Fruit fly (Drosophila melanogaster) whole organism, embryonic: ENCODE results near the gene Edg78E.

Experiments used
- Awh ChIP-seq: fragments of 200-800 bp; sonication (Bioruptor generic); IDR thresholded peaks from 2 replicates; pipeline ENCODE4, ENCODE4 v1.3.6; 2022; ENCODE audit warnings: missing biosample characterization, missing genetic modification characterization
- Blimp-1 ChIP-seq: fragments of 200-800 bp; sonication (Bioruptor generic); optimal IDR thresholded peaks from 3 replicates; lab custom pipeline; 2018; ENCODE audit warnings: missing biosample characterization, missing genetic modification characterization, mild to moderate bottlenecking, moderate library complexity, missing genetic modification reagents
- CG10267 ChIP-seq: fragments of 200-800 bp; sonication (Bioruptor generic); optimal IDR thresholded peaks from 2 replicates; lab custom pipeline; 2018; ENCODE audit warnings: missing biosample characterization, mild to moderate bottlenecking, missing genetic modification characterization, moderate library complexity
- CG10979 ChIP-seq: fragments of 200-800 bp; sonication (Bioruptor generic); optimal IDR thresholded peaks from 2 replicates; lab custom pipeline; 2018; ENCODE audit warnings: missing biosample characterization, mild to moderate bottlenecking, missing genetic modification characterization, moderate library complexity
- CG11247 ChIP-seq: fragments of 200-800 bp; sonication (Bioruptor generic); IDR thresholded peaks from 2 replicates; pipeline ENCODE4 v1.3.6; 2022; ENCODE audit warnings: missing biosample characterization, missing genetic modification characterization
- CG12769 ChIP-seq: fragments of 200-800 bp; sonication (Bioruptor generic); optimal IDR thresholded peaks from 2 replicates; lab custom pipeline; 2019; ENCODE audit warnings: missing biosample characterization, mild to moderate bottlenecking, missing genetic modification characterization, moderate library complexity
- CG13424 ChIP-seq: fragments of 200-800 bp; sonication (Bioruptor generic); optimal IDR thresholded peaks from 2 replicates; lab custom pipeline; 2019; ENCODE audit warnings: missing biosample characterization, mild to moderate bottlenecking, missing genetic modification characterization, moderate library complexity
- CG13894 ChIP-seq: fragments of 200-800 bp; sonication (Bioruptor generic); optimal IDR thresholded peaks from 3 replicates; lab custom pipeline; 2018; ENCODE audit warnings: missing biosample characterization, mild to moderate bottlenecking, missing genetic modification characterization, moderate library complexity
- CG14050 ChIP-seq: fragments of 200-800 bp; sonication (Bioruptor generic); IDR thresholded peaks from 3 replicates; pipeline ENCODE4 v1.3.6; 2022; ENCODE audit warnings: missing biosample characterization, missing genetic modification characterization
- CG15696 ChIP-seq: fragments of 200-800 bp; sonication (Bioruptor generic); optimal IDR thresholded peaks from 2 replicates; lab custom pipeline; 2019; ENCODE audit warnings: missing biosample characterization, mild to moderate bottlenecking, missing genetic modification characterization, moderate library complexity
- CG2199 ChIP-seq: fragments of 200-800 bp; sonication (Bioruptor generic); IDR thresholded peaks from 3 replicates; pipeline ENCODE4 v1.3.6; 2022; ENCODE audit warnings: missing biosample characterization, missing genetic modification characterization
- CG3281 ChIP-seq: fragments of 200-800 bp; sonication (Bioruptor generic); optimal IDR thresholded peaks from 3 replicates; lab custom pipeline; 2017; ENCODE audit warnings: missing biosample characterization, mild to moderate bottlenecking, missing genetic modification characterization
- CG4424 ChIP-seq: fragments of 200-800 bp; sonication (Bioruptor generic); optimal IDR thresholded peaks from 3 replicates; lab custom pipeline; 2016; ENCODE audit warnings: missing biosample characterization, missing genetic modification characterization
- CG6683 ChIP-seq: fragments of 200-800 bp; sonication (Bioruptor generic); optimal IDR thresholded peaks from 2 replicates; lab custom pipeline; 2017; ENCODE audit warnings: missing biosample characterization, mild to moderate bottlenecking, missing genetic modification characterization, missing genetic modification reagents
- CG9817 ChIP-seq: fragments of 200-800 bp; sonication (Bioruptor generic); optimal IDR thresholded peaks from 2 replicates; lab custom pipeline; 2018; ENCODE audit warnings: missing biosample characterization, mild to moderate bottlenecking, missing genetic modification characterization, moderate library complexity
- Dref ChIP-seq: fragments of 200-800 bp; sonication (Bioruptor generic); IDR thresholded peaks from 2 replicates; pipeline ENCODE4 v1.3.6; 2022; ENCODE audit warnings: missing biosample characterization, missing genetic modification characterization
- H15 ChIP-seq: fragments of 200-800 bp; sonication (Bioruptor generic); IDR thresholded peaks from 3 replicates; pipeline ENCODE4 v1.3.6; 2022; ENCODE audit warnings: missing biosample characterization, missing genetic modification characterization
- Hand ChIP-seq: fragments of 200-800 bp; sonication (Bioruptor generic); optimal IDR thresholded peaks from 2 replicates; lab custom pipeline; 2017; ENCODE audit warnings: mild to moderate bottlenecking, missing biosample characterization, missing genetic modification reagents, missing genetic modification characterization
- NfI ChIP-seq: fragments of 200-800 bp; sonication (Bioruptor generic); optimal IDR thresholded peaks from 3 replicates; lab custom pipeline; 2018; ENCODE audit warnings: missing biosample characterization, mild to moderate bottlenecking, missing genetic modification characterization, moderate library complexity
- Pdp1 ChIP-seq, 2 experiments: fragments of 200-800 bp; sonication (Bioruptor generic); optimal IDR thresholded peaks; 3 replicates each; lab custom pipeline; 2016; ENCODE audit warnings: missing biosample characterization in 2 of 2, missing genetic modification characterization in 2 of 2, mild to moderate bottlenecking in 1 of 2, moderate library complexity in 1 of 2
- abd-A ChIP-seq: fragments of 200-800 bp; sonication (Bioruptor generic); optimal IDR thresholded peaks from 3 replicates; lab custom pipeline; 2019; ENCODE audit warnings: missing biosample characterization, mild to moderate bottlenecking, missing genetic modification characterization, moderate library complexity
- bab2 ChIP-seq: fragments of 200-800 bp; sonication (Bioruptor generic); optimal IDR thresholded peaks from 2 replicates; lab custom pipeline; 2016; ENCODE audit warnings: missing biosample characterization, missing genetic modification characterization
- bbx ChIP-seq: fragments of 200-800 bp; sonication (Bioruptor generic); IDR thresholded peaks from 2 replicates; pipeline ENCODE4 v1.3.6; 2022; ENCODE audit warnings: missing biosample characterization, missing genetic modification characterization; ENCODE audit not compliant: partially characterized antibody
- chinmo ChIP-seq: fragments of 200-800 bp; sonication (Bioruptor generic); IDR thresholded peaks from 4 replicates; pipeline ENCODE4 v1.3.6; 2022; ENCODE audit warnings: missing biosample characterization, missing genetic modification characterization; ENCODE audit not compliant: partially characterized antibody
- chn ChIP-seq: fragments of 200-800 bp; sonication (Bioruptor generic); optimal IDR thresholded peaks from 2 replicates; lab custom pipeline; 2016; ENCODE audit warnings: missing biosample characterization, missing genetic modification characterization
- da ChIP-seq: fragments of 200-800 bp; sonication (Bioruptor generic); optimal IDR thresholded peaks from 2 replicates; lab custom pipeline; 2016; ENCODE audit warnings: missing biosample characterization, missing genetic modification characterization
- danr ChIP-seq: fragments of 200-800 bp; sonication (Bioruptor generic); IDR thresholded peaks from 2 replicates; pipeline ENCODE4 v1.3.6; 2022; ENCODE audit warnings: missing biosample characterization, missing genetic modification characterization
- emc ChIP-seq: fragments of 200-800 bp; sonication (Bioruptor generic); optimal IDR thresholded peaks from 2 replicates; lab custom pipeline; 2016; ENCODE audit warnings: missing biosample characterization, missing genetic modification characterization
- ham ChIP-seq: fragments of 200-800 bp; sonication (Bioruptor generic); IDR thresholded peaks from 2 replicates; pipeline ENCODE4 v1.3.6; 2022; ENCODE audit warnings: missing biosample characterization, missing genetic modification characterization
- hb ChIP-seq: fragments of 200-800 bp; sonication (Bioruptor generic); IDR thresholded peaks from 3 replicates; pipeline ENCODE4 v1.3.6; 2022; ENCODE audit warnings: missing biosample characterization, missing genetic modification characterization; ENCODE audit not compliant: partially characterized antibody
- hkb ChIP-seq, 2 experiments: fragments of 200-800 bp in 1 of 2; fragments of >200 bp in 1 of 2; sonication (Bioruptor generic) in 1 of 2; IDR thresholded peaks in 1 of 2; optimal IDR thresholded peaks in 1 of 2; 2 replicates each; pipeline versions ENCODE4 v1.3.6 to Lab custom; 2017 to 2022; ENCODE audit warnings: missing biosample characterization in 1 of 2, missing genetic modification characterization in 1 of 2
- ken ChIP-seq: fragments of 200-800 bp; sonication (Bioruptor generic); IDR thresholded peaks from 3 replicates; pipeline ENCODE4 v1.3.6; 2022; ENCODE audit warnings: missing biosample characterization, missing genetic modification characterization
- lola ChIP-seq, 3 experiments: fragments of >200 bp in 2 of 3; fragments of 200-800 bp in 1 of 3; sonication (Bioruptor generic) in 1 of 3; optimal IDR thresholded peaks; 2 replicates each; lab custom pipeline; 2017 to 2019; ENCODE audit warnings: missing biosample characterization in 3 of 3, missing genetic modification characterization in 3 of 3, mild to moderate bottlenecking in 1 of 3, moderate library complexity in 1 of 3
- oc ChIP-seq: fragments of 200-800 bp; sonication (Bioruptor generic); optimal IDR thresholded peaks from 2 replicates; lab custom pipeline; 2018; ENCODE audit warnings: missing biosample characterization, mild to moderate bottlenecking, missing genetic modification characterization, moderate library complexity
- pfk ChIP-seq: fragments of 200-800 bp; sonication (Bioruptor generic); optimal IDR thresholded peaks from 2 replicates; lab custom pipeline; 2018; ENCODE audit warnings: missing biosample characterization, mild to moderate bottlenecking, missing genetic modification characterization, moderate library complexity
- pros ChIP-seq: fragments of 200-800 bp; sonication (Bioruptor generic); optimal IDR thresholded peaks from 3 replicates; lab custom pipeline; 2019; ENCODE audit warnings: missing biosample characterization, mild to moderate bottlenecking, missing genetic modification characterization, moderate library complexity
- sd ChIP-seq: fragments of 200-800 bp; sonication (Bioruptor generic); optimal IDR thresholded peaks from 3 replicates; lab custom pipeline; 2018; ENCODE audit warnings: missing biosample characterization, mild to moderate bottlenecking, missing genetic modification characterization, moderate library complexity
- sens ChIP-seq: fragments of 200-800 bp; sonication (Bioruptor generic); peaks from one replicate; lab custom pipeline; 2016; ENCODE audit warnings: missing biosample characterization, missing genetic modification characterization
- sr ChIP-seq: fragments of 200-800 bp; sonication (Bioruptor generic); IDR thresholded peaks from 3 replicates; pipeline ENCODE4 v1.3.6; 2022; ENCODE audit warnings: missing biosample characterization, missing genetic modification characterization
- vvl ChIP-seq: fragments of 200-800 bp; sonication (Bioruptor generic); IDR thresholded peaks from 2 replicates; pipeline ENCODE4 v1.3.6; 2022; ENCODE audit warnings: missing biosample characterization, missing genetic modification characterization
- zen2 ChIP-seq: fragments of 200-800 bp; sonication (Bioruptor generic); IDR thresholded peaks from 3 replicates; pipeline ENCODE4 v1.3.6; 2022; ENCODE audit warnings: missing biosample characterization, missing genetic modification characterization; ENCODE audit not compliant: partially characterized antibody
- zfh2 ChIP-seq: fragments of 200-800 bp; sonication (Bioruptor generic); optimal IDR thresholded peaks from 2 replicates; lab custom pipeline; 2016; ENCODE audit warnings: missing biosample characterization, missing genetic modification characterization

Gene Edg78E

dm6 chr3L:21299203-21299602 is 1.6 kb upstream of the Edg78E start:
- TF ChIP-seq CG13894 (tag; lab: Kevin White, UChicago) (peak; percentile 45), Dref (GFP tag; lab: Robert Waterston, UW) (no peak), emc (GFP tag; lab: Kevin White, UChicago) (no peak), abd-A (peak; percentile 86), CG10979 (no peak), chinmo (GFP tag; lab: Robert Waterston, UW) (0 out of 4 replicates have a peak, but pooled peaks have one; percentile 37), sd (tag; lab: Kevin White, UChicago) (peak; percentile 82), zfh2 (no peak), hb (GFP tag; lab: Robert Waterston, UW) (no peak)

- TF ChIP-seq bbx (GFP tag; lab: Robert Waterston, UW): no peak
- peak; percentile 22 for TF ChIP-seq sens (GFP tag; lab: Kevin White, UChicago)
- no peak for TF ChIP-seq zen2 (GFP tag; lab: Robert Waterston, UW)
These were observed 772 bp upstream of the Edg78E start, which contains the start of gene CG43702 for dm6 chr3L:21298375-21298774. TSS of gene CG43702 (plus strand) at chr3L:21298675.

- TF ChIP-seq lola (GFP tag; optimal IDR thresholded peaks at IDR 0.05; lab: Kevin White, UChicago): peak in 1 of 3 experiments; percentile 49
- 0 out of 4 replicates have a peak, but pooled peaks have one; percentile 6 for TF ChIP-seq chinmo (GFP tag; lab: Robert Waterston, UW)
- TF ChIP-seq CG11247 (GFP tag; lab: Robert Waterston, UW): 0 out of 2 replicates have a peak, but pooled peaks have one; percentile 44
- TF ChIP-seq ken (GFP tag; lab: Robert Waterston, UW): no peak
- no peak for TF ChIP-seq pros (GFP tag; lab: Kevin White, UChicago)
- peak; percentile 65; the same call in 1 of the 2 replicates for TF ChIP-seq vvl
- TF ChIP-seq CG13894 (tag; lab: Kevin White, UChicago): peak; percentile 22
- TF ChIP-seq CG12769 (tag; lab: Kevin White, UChicago): peak; percentile 47
- TF ChIP-seq abd-A: peak; percentile 80
- 0 out of 3 replicates have a peak, but pooled peaks have one; percentile 53 for TF ChIP-seq CG2199
- TF ChIP-seq ham (GFP tag; lab: Robert Waterston, UW): no peak
- TF ChIP-seq chn (GFP tag; lab: Kevin White, UChicago): no peak
- TF ChIP-seq, all 482 proteins: peak for 8
These were observed 3.4 kb downstream of the Edg78E start, which contains the start of gene Cpr78Cb for dm6 chr3L:21294202-21294601. TSS of gene Cpr78Cb (plus strand) at chr3L:21294492.

dm6 chr3L:21292700-21293099 is 4.9 kb downstream of the Edg78E start, which contains the start of gene Cpr78Ca:
TSS of gene Cpr78Ca (minus strand) at chr3L:21292800.
- TF ChIP-seq pfk (GFP tag; lab: Kevin White, UChicago): no peak
- no peak for TF ChIP-seq sens (GFP tag; lab: Kevin White, UChicago)
- TF ChIP-seq CG6683 (GFP tag; lab: Kevin White, UChicago): no peak
- TF ChIP-seq bab2 (GFP tag; lab: Kevin White, UChicago): no peak
- TF ChIP-seq Hand (GFP tag; lab: Kevin White, UChicago): no peak
- TF ChIP-seq CG3281: no peak
- no peak for TF ChIP-seq H15 (GFP tag; lab: Robert Waterston, UW)
- TF ChIP-seq CG4424 (GFP tag; lab: Kevin White, UChicago): no peak
- no peak for TF ChIP-seq CG13424 (tag; lab: Kevin White, UChicago)
- TF ChIP-seq da (GFP tag; lab: Kevin White, UChicago): no peak

- TF ChIP-seq chinmo (GFP tag; lab: Robert Waterston, UW) (0 out of 4 replicates have a peak, but pooled peaks have one; percentile 35), oc (tag; lab: Kevin White, UChicago) (no peak), Pdp1 (GFP tag; optimal IDR thresholded peaks at IDR 0.05; lab: Kevin White, UChicago) (peak in 1 of 2 experiments; percentile 20), CG9817 (tag; lab: Kevin White, UChicago) (no peak), Blimp-1 (GFP tag; lab: Kevin White, UChicago) (peak; percentile 85), sr (GFP tag; lab: Robert Waterston, UW) (0 out of 3 replicates have a peak, but pooled peaks have one; percentile 9), danr (no peak), CG10267 (tag; lab: Kevin White, UChicago) (no peak), CG15696 (tag; lab: Kevin White, UChicago) (no peak), hkb (optimal IDR thresholded peaks at IDR 0.05; lab: Kevin White, UChicago) (no peak), hkb (GFP tag; IDR thresholded peaks at IDR 0.05; lab: Robert Waterston, UW) (no peak), CG14050 (GFP tag; lab: Robert Waterston, UW) (no peak), Awh (peak; percentile 64), NfI (GFP tag; lab: Kevin White, UChicago) (no peak)
These were observed 6.5 kb downstream of the Edg78E start for dm6 chr3L:21291055-21291454.
